Worm (Caenorhabditis elegans) whole organism, late embryonic: ENCODE data around the gene C05E11.3.

Experiments used
- C38D4.7 ChIP-seq: fragments of 200-800 bp; sonication (Bioruptor generic); optimal IDR thresholded peaks from 2 replicates; lab custom pipeline; 2018; ENCODE audit warnings: mild to moderate bottlenecking, missing genetic modification characterization, moderate library complexity, missing compliant biosample characterization
- K02D7.2 ChIP-seq: sonication (generic microtip); optimal IDR thresholded peaks from 2 replicates; lab custom pipeline; 2017; ENCODE audit warnings: mild to moderate bottlenecking, missing genetic modification characterization, missing compliant biosample characterization
- K09A11.1 ChIP-seq: sonication (generic microtip); optimal IDR thresholded peaks from 2 replicates; lab custom pipeline; 2017; ENCODE audit warnings: antibody characterized with exemption, mild to moderate bottlenecking, missing genetic modification characterization, missing compliant biosample characterization; ENCODE audit not compliant: insufficient read depth
- T23F11.4 ChIP-seq: fragments of 200-800 bp; sonication (Bioruptor generic); optimal IDR thresholded peaks from 2 replicates; lab custom pipeline; 2018; ENCODE audit warnings: mild to moderate bottlenecking, missing genetic modification characterization, missing compliant biosample characterization
- ceh-18 ChIP-seq: sonication (generic microtip); optimal IDR thresholded peaks from 2 replicates; lab custom pipeline; 2016; ENCODE audit warnings: missing genetic modification characterization, missing compliant biosample characterization
- ceh-19 ChIP-seq: fragments of 200-800 bp; sonication (Bioruptor generic); optimal IDR thresholded peaks from 2 replicates; lab custom pipeline; 2018; ENCODE audit warnings: mild to moderate bottlenecking, missing genetic modification characterization, missing compliant biosample characterization
- ceh-2 ChIP-seq: sonication (generic microtip); optimal IDR thresholded peaks from 2 replicates; lab custom pipeline; 2016; ENCODE audit warnings: missing genotype, missing genetic modification characterization, missing compliant biosample characterization
- ceh-22 ChIP-seq: sonication (generic microtip); optimal IDR thresholded peaks from 2 replicates; lab custom pipeline; 2017; ENCODE audit warnings: missing biosample characterization, missing genetic modification characterization
- ceh-24 ChIP-seq: sonication (generic microtip); optimal IDR thresholded peaks from 2 replicates; lab custom pipeline; 2016; ENCODE audit warnings: mild to moderate bottlenecking, missing genetic modification characterization, missing compliant biosample characterization
- ceh-31 ChIP-seq: sonication (generic microtip); optimal IDR thresholded peaks from 2 replicates; lab custom pipeline; 2016; ENCODE audit warnings: missing genetic modification characterization, missing compliant biosample characterization
- ceh-34 ChIP-seq: sonication (generic microtip); optimal IDR thresholded peaks from 2 replicates; lab custom pipeline; 2016; ENCODE audit warnings: mild to moderate bottlenecking, missing genetic modification characterization, missing compliant biosample characterization
- ceh-48 ChIP-seq: sonication (generic microtip); optimal IDR thresholded peaks from 2 replicates; lab custom pipeline; 2016; ENCODE audit warnings: missing genetic modification characterization, inconsistent platforms, missing compliant biosample characterization
- ceh-6 ChIP-seq: fragments of 200-800 bp; sonication (Bioruptor generic); optimal IDR thresholded peaks from 2 replicates; lab custom pipeline; 2018; ENCODE audit warnings: mild to moderate bottlenecking, missing genetic modification characterization, missing compliant biosample characterization
- ceh-9 ChIP-seq: sonication (generic microtip); optimal IDR thresholded peaks from 2 replicates; lab custom pipeline; 2016; ENCODE audit warnings: mild to moderate bottlenecking, missing genetic modification characterization, inconsistent platforms, missing compliant biosample characterization
- che-1 ChIP-seq: sonication (generic microtip); optimal IDR thresholded peaks from 2 replicates; lab custom pipeline; 2016; ENCODE audit warnings: mild to moderate bottlenecking, missing genetic modification characterization, missing compliant biosample characterization
- dmd-4 ChIP-seq: sonication (generic microtip); optimal IDR thresholded peaks from 2 replicates; lab custom pipeline; 2016; ENCODE audit warnings: borderline replicate concordance, missing genetic modification characterization, missing compliant biosample characterization
- dve-1 ChIP-seq: sonication (generic microtip); optimal IDR thresholded peaks from 2 replicates; lab custom pipeline; 2017; ENCODE audit warnings: antibody characterized with exemption, mild to moderate bottlenecking, missing genetic modification characterization, missing compliant biosample characterization
- elt-2 ChIP-seq: sonication (generic microtip); optimal IDR thresholded peaks from 2 replicates; lab custom pipeline; 2016; ENCODE audit warnings: missing genetic modification reagents, missing genetic modification characterization, missing compliant biosample characterization
- fkh-10 ChIP-seq: fragments of 150-350 bp; optimal IDR thresholded peaks from 2 replicates; lab custom pipeline; 2014; ENCODE audit warnings: missing biosample characterization, missing genetic modification reagents, missing genetic modification characterization
- fkh-6 ChIP-seq: sonication (generic microtip); optimal IDR thresholded peaks from 2 replicates; lab custom pipeline; 2016; ENCODE audit warnings: missing genetic modification characterization, missing compliant biosample characterization
- hlh-13 ChIP-seq: fragments of 200-800 bp; sonication (Bioruptor generic); optimal IDR thresholded peaks from 2 replicates; lab custom pipeline; 2018; ENCODE audit warnings: mild to moderate bottlenecking, missing genetic modification characterization, missing compliant biosample characterization
- hlh-15 ChIP-seq: sonication (generic microtip); optimal IDR thresholded peaks from 2 replicates; lab custom pipeline; 2016; ENCODE audit warnings: missing genetic modification characterization, missing compliant biosample characterization
- hlh-6 ChIP-seq: sonication (generic microtip); optimal IDR thresholded peaks from 2 replicates; lab custom pipeline; 2016; ENCODE audit warnings: missing genotype, missing genetic modification characterization, missing compliant biosample characterization
- lim-6 ChIP-seq: sonication (generic microtip); optimal IDR thresholded peaks from 2 replicates; lab custom pipeline; 2016; ENCODE audit warnings: missing genetic modification characterization, missing compliant biosample characterization
- lin-11 ChIP-seq: fragments of 200-800 bp; sonication (Bioruptor generic); optimal IDR thresholded peaks from 2 replicates; lab custom pipeline; 2018; ENCODE audit warnings: mild to moderate bottlenecking, missing genetic modification characterization, missing compliant biosample characterization
- madf-2 ChIP-seq: sonication (generic microtip); optimal IDR thresholded peaks from 2 replicates; lab custom pipeline; 2017; ENCODE audit warnings: missing genetic modification characterization, missing compliant biosample characterization
- nhr-11 ChIP-seq: fragments of 150-350 bp; optimal IDR thresholded peaks from 2 replicates; lab custom pipeline; 2014; ENCODE audit warnings: missing biosample characterization, missing genetic modification characterization
- nhr-232 ChIP-seq: sonication (generic microtip); optimal IDR thresholded peaks from 2 replicates; lab custom pipeline; 2016; ENCODE audit warnings: missing genetic modification characterization, missing compliant biosample characterization
- npax-4 ChIP-seq: sonication (generic microtip); optimal IDR thresholded peaks from 2 replicates; lab custom pipeline; 2016; ENCODE audit warnings: missing genetic modification characterization, missing compliant biosample characterization
- odd-2 ChIP-seq: sonication (generic microtip); optimal IDR thresholded peaks from 2 replicates; lab custom pipeline; 2017; ENCODE audit warnings: antibody characterized with exemption, mild to moderate bottlenecking, missing genetic modification characterization, missing compliant biosample characterization
- pag-3 ChIP-seq: sonication (generic microtip); optimal IDR thresholded peaks from 2 replicates; lab custom pipeline; 2016; ENCODE audit warnings: missing compliant biosample characterization, missing genetic modification characterization, borderline replicate concordance
- pat-9 ChIP-seq: fragments of 200-800 bp; sonication (Bioruptor generic); optimal IDR thresholded peaks from 2 replicates; lab custom pipeline; 2018; ENCODE audit warnings: mild to moderate bottlenecking, missing genetic modification characterization, moderate library complexity, missing compliant biosample characterization
- pax-1 ChIP-seq: fragments of 150-350 bp; optimal IDR thresholded peaks from 2 replicates; lab custom pipeline; 2014; ENCODE audit warnings: missing biosample characterization, missing genetic modification characterization
- pqm-1 ChIP-seq: sonication (generic microtip); optimal IDR thresholded peaks from 2 replicates; lab custom pipeline; 2016; ENCODE audit warnings: missing genetic modification characterization, missing compliant biosample characterization
- ref-2 ChIP-seq: sonication (generic microtip); optimal IDR thresholded peaks from 2 replicates; lab custom pipeline; 2016; ENCODE audit warnings: missing genetic modification characterization, missing compliant biosample characterization
- sdc-2 ChIP-seq: sonication (generic microtip); optimal IDR thresholded peaks from 2 replicates; lab custom pipeline; 2016; ENCODE audit warnings: missing genotype, missing genetic modification characterization, missing compliant biosample characterization
- sox-2 ChIP-seq: fragments of 200-800 bp; sonication (Bioruptor generic); IDR thresholded peaks from 2 replicates; pipeline ENCODE4 v1.3.6; 2022; ENCODE audit warnings: missing genetic modification reagents, missing genetic modification characterization, missing compliant biosample characterization
- sox-4 ChIP-seq: sonication (generic microtip); optimal IDR thresholded peaks from 2 replicates; lab custom pipeline; 2017; ENCODE audit warnings: mild to moderate bottlenecking, missing genetic modification characterization, inconsistent platforms, missing compliant biosample characterization
- syd-9 ChIP-seq: sonication (generic microtip); optimal IDR thresholded peaks from 2 replicates; lab custom pipeline; 2016; ENCODE audit warnings: mild to moderate bottlenecking, missing genetic modification characterization, moderate library complexity, missing compliant biosample characterization
- tbx-2 ChIP-seq: sonication (generic microtip); optimal IDR thresholded peaks from 2 replicates; lab custom pipeline; 2016; ENCODE audit warnings: missing genetic modification characterization, missing compliant biosample characterization
- ttx-3 ChIP-seq: sonication (generic microtip); optimal IDR thresholded peaks from 2 replicates; lab custom pipeline; 2016; ENCODE audit warnings: missing genetic modification reagents, missing genetic modification characterization, missing compliant biosample characterization
- unc-42 ChIP-seq: sonication (generic microtip); optimal IDR thresholded peaks from 2 replicates; lab custom pipeline; 2016; ENCODE audit warnings: missing genotype, missing genetic modification characterization, missing compliant biosample characterization
- unc-55 ChIP-seq: sonication (generic microtip); optimal IDR thresholded peaks from 2 replicates; lab custom pipeline; 2017; ENCODE audit warnings: missing biosample characterization, missing genetic modification reagents, missing genetic modification characterization
- unc-86 ChIP-seq: sonication (generic microtip); optimal IDR thresholded peaks from 2 replicates; lab custom pipeline; 2016; ENCODE audit warnings: missing genetic modification characterization, missing compliant biosample characterization
- ztf-16 ChIP-seq: sonication (generic microtip); optimal IDR thresholded peaks from 2 replicates; lab custom pipeline; 2017; ENCODE audit warnings: missing genetic modification characterization, missing compliant biosample characterization

Gene C05E11.3

ce11 chrX:4577941-4578340 is at the start of gene C05E11.3:
TSS of gene C05E11.3 (plus strand) at chrX:4578241.
- TF ChIP-seq ceh-48 (tag; lab: Kevin White, UChicago) (no peak), fkh-6 (tag; lab: Kevin White, UChicago) (no peak), pag-3 (no peak), lin-11 (tag; lab: Kevin White, UChicago) (no peak), pat-9 (tag; lab: Kevin White, UChicago) (no peak), ceh-6 (no peak), ztf-16 (no peak)

- TF ChIP-seq ceh-2 (tag; lab: Kevin White, UChicago) (no peak), K09A11.1 (no peak), C38D4.7 (GFP tag; lab: Kevin White, UChicago) (no peak), ceh-19 (GFP tag; lab: Kevin White, UChicago) (no peak), fkh-6 (tag; lab: Kevin White, UChicago) (no peak), lin-11 (tag; lab: Kevin White, UChicago) (no peak), ttx-3 (tag; lab: Kevin White, UChicago) (no peak), tbx-2 (tag; lab: Kevin White, UChicago) (no peak), syd-9 (tag; lab: Kevin White, UChicago) (no peak), ceh-31 (tag; lab: Kevin White, UChicago) (no peak), ref-2 (tag; lab: Kevin White, UChicago) (no peak), hlh-6 (tag; lab: Kevin White, UChicago) (no peak), dmd-4 (tag; lab: Kevin White, UChicago) (no peak)
Observed at ce11 chrX:4528905-4529304, 49.1 kb upstream of the C05E11.3 start.

- TF ChIP-seq T23F11.4 (GFP tag; lab: Kevin White, UChicago), result no peak
- TF ChIP-seq lim-6, result no peak
- TF ChIP-seq elt-2, result no peak
- TF ChIP-seq ceh-19 (GFP tag; lab: Kevin White, UChicago), result no peak
- TF ChIP-seq ceh-24 (tag; lab: Kevin White, UChicago), result no peak
- TF ChIP-seq unc-86, result no peak
- no peak for TF ChIP-seq che-1 (tag; lab: Kevin White, UChicago)
- no peak for TF ChIP-seq npax-4 (tag; lab: Kevin White, UChicago)
- no peak for TF ChIP-seq syd-9 (tag; lab: Kevin White, UChicago)
- no peak for TF ChIP-seq ceh-48 (tag; lab: Kevin White, UChicago)
- TF ChIP-seq nhr-232, result no peak
- TF ChIP-seq ceh-6, result no peak
Observed at ce11 chrX:4530426-4531044, 47.5 kb upstream of the C05E11.3 start.

- no peak for TF ChIP-seq hlh-15 (tag; lab: Kevin White, UChicago)
- no peak for TF ChIP-seq pax-1 (tag; lab: Kevin White, UChicago)
- TF ChIP-seq unc-55 (GFP tag; lab: Kevin White, UChicago), result peak; percentile 90
- TF ChIP-seq K02D7.2 (tag; lab: Kevin White, UChicago), result no peak
- no peak for TF ChIP-seq hlh-13 (GFP tag; lab: Kevin White, UChicago)
- peak; percentile 39 for TF ChIP-seq tbx-2 (tag; lab: Kevin White, UChicago)
- TF ChIP-seq fkh-10 (GFP tag; lab: Kevin White, UChicago), result no peak
- TF ChIP-seq unc-86, result no peak
- TF ChIP-seq madf-2 (tag; lab: Kevin White, UChicago), result no peak
- no peak for TF ChIP-seq sox-2 (GFP tag; lab: Robert Waterston, UW)
- no peak for TF ChIP-seq lin-11 (tag; lab: Kevin White, UChicago)
- TF ChIP-seq fkh-6 (tag; lab: Kevin White, UChicago), result no peak
- TF ChIP-seq elt-2, result peak; percentile 33
- TF ChIP-seq odd-2 (tag; lab: Kevin White, UChicago), result no peak
- TF ChIP-seq pqm-1 (tag; lab: Kevin White, UChicago), result no peak
- TF ChIP-seq dve-1 (tag; lab: Kevin White, UChicago), result no peak
- no peak for TF ChIP-seq dmd-4 (tag; lab: Kevin White, UChicago)
- TF ChIP-seq ttx-3 (tag; lab: Kevin White, UChicago), result no peak
- no peak for TF ChIP-seq ceh-34
- no peak for TF ChIP-seq unc-42 (tag; lab: Kevin White, UChicago)
- no peak for TF ChIP-seq ceh-22 (tag; lab: Kevin White, UChicago)
- TF ChIP-seq ceh-18 (tag; lab: Kevin White, UChicago), result peak; percentile 56
- TF ChIP-seq sdc-2 (tag; lab: Kevin White, UChicago), result no peak
- no peak for TF ChIP-seq sox-4
- TF ChIP-seq nhr-11 (tag; lab: Kevin White, UChicago), result no peak
- peak; percentile 19 for TF ChIP-seq ceh-19 (GFP tag; lab: Kevin White, UChicago)
- no peak for TF ChIP-seq K09A11.1
- no peak for TF ChIP-seq ceh-9
Observed at ce11 chrX:4532160-4532741, 45.8 kb upstream of the C05E11.3 start, which contains the start of gene nhr-35. TSS of gene nhr-35 (plus strand) at chrX:4532691.
